Fruit fly (Drosophila melanogaster) whole organism, embryonic: ENCODE measurements around the gene mRpS2.

Source experiments
- Ada2b ChIP-seq: fragments of 200-800 bp; sonication (Bioruptor generic); IDR thresholded peaks from 2 replicates; pipeline ENCODE4 v1.3.6; 2022; ENCODE audit warnings: missing biosample characterization, missing genetic modification characterization
- Atf3 ChIP-seq: fragments of 200-800 bp; sonication (Bioruptor generic); optimal IDR thresholded peaks from 3 replicates; lab custom pipeline; 2016; ENCODE audit warnings: missing biosample characterization, missing genetic modification characterization
- CG10274 ChIP-seq: fragments of 200-800 bp; sonication (Bioruptor generic); optimal IDR thresholded peaks from 3 replicates; lab custom pipeline; 2017; ENCODE audit warnings: missing biosample characterization, mild to moderate bottlenecking, missing genetic modification characterization
- CG12659 ChIP-seq: fragments of 200-800 bp; sonication (Bioruptor generic); optimal IDR thresholded peaks from 3 replicates; lab custom pipeline; 2017; ENCODE audit warnings: mild to moderate bottlenecking, missing biosample characterization, missing genetic modification reagents, missing genetic modification characterization
- CG12769 ChIP-seq: fragments of 200-800 bp; sonication (Bioruptor generic); optimal IDR thresholded peaks from 2 replicates; lab custom pipeline; 2019; ENCODE audit warnings: missing biosample characterization, mild to moderate bottlenecking, missing genetic modification characterization, moderate library complexity
- CG12942 ChIP-seq: fragments of 200-800 bp; sonication (Bioruptor generic); optimal IDR thresholded peaks from 3 replicates; lab custom pipeline; 2016; ENCODE audit warnings: missing biosample characterization, missing genetic modification characterization
- CG1602 ChIP-seq: fragments of 200-800 bp; sonication (Bioruptor generic); optimal IDR thresholded peaks from 3 replicates; lab custom pipeline; 2016; ENCODE audit warnings: missing biosample characterization, missing genetic modification characterization
- CG18011 ChIP-seq: fragments of 200-800 bp; sonication (Bioruptor generic); optimal IDR thresholded peaks from 2 replicates; lab custom pipeline; 2017; ENCODE audit warnings: missing biosample characterization, missing genetic modification characterization, mild to moderate bottlenecking, moderate library complexity, missing genotype
- CG18764 ChIP-seq: fragments of 200-800 bp; sonication (Bioruptor generic); optimal IDR thresholded peaks from 3 replicates; lab custom pipeline; 2016; ENCODE audit warnings: missing biosample characterization, missing genetic modification characterization
- CG2129 ChIP-seq: fragments of 200-800 bp; sonication (Bioruptor generic); IDR thresholded peaks from 2 replicates; pipeline ENCODE4 v1.3.6; 2022; ENCODE audit warnings: missing biosample characterization, missing genetic modification characterization; ENCODE audit not compliant: partially characterized antibody
- CG32532 ChIP-seq: fragments of 200-800 bp; sonication (Bioruptor generic); IDR thresholded peaks from 2 replicates; pipeline ENCODE4 v1.3.6; 2022; ENCODE audit warnings: missing biosample characterization, missing genetic modification characterization
- CG32772 ChIP-seq: fragments of 200-800 bp; sonication (Bioruptor generic); IDR thresholded peaks from 2 replicates; pipeline ENCODE4 v1.3.6; 2022; ENCODE audit warnings: missing biosample characterization, missing genetic modification characterization
- CG34422 ChIP-seq: fragments of 200-800 bp; sonication (Bioruptor generic); IDR thresholded peaks from 3 replicates; pipeline ENCODE4 v1.3.6; 2022; ENCODE audit warnings: missing biosample characterization, missing genetic modification characterization
- CG3995 ChIP-seq: fragments of 200-800 bp; sonication (Bioruptor generic); optimal IDR thresholded peaks from 3 replicates; lab custom pipeline; 2016; ENCODE audit warnings: missing biosample characterization, missing genetic modification characterization
- CG5245 ChIP-seq: fragments of 200-800 bp; sonication (Bioruptor generic); optimal IDR thresholded peaks from 3 replicates; lab custom pipeline; 2016; ENCODE audit warnings: missing biosample characterization, missing genetic modification characterization
- CG6765 ChIP-seq: fragments of 200-800 bp; sonication (Bioruptor generic); optimal IDR thresholded peaks from 3 replicates; lab custom pipeline; 2017; ENCODE audit warnings: missing biosample characterization, mild to moderate bottlenecking, missing genetic modification characterization
- CG8388 ChIP-seq: fragments of 200-800 bp; sonication (Bioruptor generic); optimal IDR thresholded peaks from 2 replicates; lab custom pipeline; 2019; ENCODE audit warnings: missing biosample characterization, mild to moderate bottlenecking, missing genetic modification characterization, moderate library complexity
- CG8924 ChIP-seq: fragments of 200-800 bp; optimal IDR thresholded peaks from 3 replicates; lab custom pipeline; 2019; ENCODE audit warnings: missing biosample characterization, mild to moderate bottlenecking, missing genetic modification characterization, moderate library complexity
- D ChIP-seq, 2 experiments: fragments of 200-800 bp in 1 of 2; fragments of >200 bp in 1 of 2; sonication (Bioruptor generic) in 1 of 2; optimal IDR thresholded peaks; 2 replicates in 1 of 2; 3 replicates in 1 of 2; lab custom pipeline; 2017; ENCODE audit warnings: mild to moderate bottlenecking in 1 of 2, missing biosample characterization in 1 of 2, missing genetic modification characterization in 1 of 2, missing genetic modification reagents in 1 of 2
- HmgD ChIP-seq: fragments of 200-800 bp; sonication (Bioruptor generic); optimal IDR thresholded peaks from 3 replicates; lab custom pipeline; 2016; ENCODE audit warnings: missing biosample characterization, missing genetic modification characterization
- MBD-R2 ChIP-seq: fragments of 200-800 bp; sonication (Bioruptor generic); IDR thresholded peaks from 2 replicates; pipeline ENCODE4 v1.3.6; 2022; ENCODE audit warnings: missing biosample characterization, missing genetic modification characterization
- Meics ChIP-seq: fragments of 200-800 bp; sonication (Bioruptor generic); optimal IDR thresholded peaks from 2 replicates; lab custom pipeline; 2017; ENCODE audit warnings: missing biosample characterization, mild to moderate bottlenecking, missing genetic modification characterization
- Mrtf ChIP-seq: fragments of 200-800 bp; sonication (Bioruptor generic); IDR thresholded peaks from 3 replicates; pipeline ENCODE4 v1.3.6; 2022; ENCODE audit warnings: missing biosample characterization, missing genetic modification characterization
- NfI ChIP-seq: fragments of 200-800 bp; sonication (Bioruptor generic); optimal IDR thresholded peaks from 3 replicates; lab custom pipeline; 2018; ENCODE audit warnings: missing biosample characterization, mild to moderate bottlenecking, missing genetic modification characterization, moderate library complexity
- Ptx1 ChIP-seq: fragments of 200-800 bp; sonication (Bioruptor generic); IDR thresholded peaks from 2 replicates; pipeline ENCODE4 v1.3.6; 2022; ENCODE audit warnings: missing biosample characterization, missing genetic modification characterization
- Rfx ChIP-seq: fragments of 200-800 bp; sonication (Bioruptor generic); IDR thresholded peaks from 2 replicates; pipeline ENCODE4 v1.3.6; 2022; ENCODE audit warnings: missing biosample characterization, missing genetic modification characterization
- Scr ChIP-seq: fragments of 200-800 bp; sonication (Bioruptor generic); IDR thresholded peaks from 2 replicates; pipeline ENCODE4 v1.3.6; 2022; ENCODE audit warnings: missing biosample characterization, missing genetic modification characterization; ENCODE audit not compliant: partially characterized antibody
- Six4 ChIP-seq: fragments of 200-800 bp; sonication (Bioruptor generic); optimal IDR thresholded peaks from 2 replicates; lab custom pipeline; 2016; ENCODE audit warnings: missing biosample characterization, missing genetic modification characterization
- Xrp1 ChIP-seq: fragments of 200-800 bp; sonication (Bioruptor generic); IDR thresholded peaks from 2 replicates; pipeline ENCODE4 v1.3.6; 2022; ENCODE audit warnings: missing biosample characterization, missing genetic modification characterization
- ara ChIP-seq: fragments of 200-800 bp; sonication (Bioruptor generic); IDR thresholded peaks from 2 replicates; pipeline ENCODE4 v1.3.6; 2022; ENCODE audit warnings: missing biosample characterization, missing genetic modification characterization
- az2 ChIP-seq: fragments of 200-800 bp; sonication (Bioruptor generic); optimal IDR thresholded peaks from 3 replicates; lab custom pipeline; 2016; ENCODE audit warnings: missing biosample characterization, missing genetic modification characterization
- cad ChIP-seq: fragments of >200 bp; optimal IDR thresholded peaks from 2 replicates; lab custom pipeline; 2017; ENCODE audit warnings: missing biosample characterization, missing genetic modification characterization
- dan ChIP-seq: fragments of 200-800 bp; sonication (Bioruptor generic); IDR thresholded peaks from 2 replicates; pipeline ENCODE4 v1.3.6; 2022; ENCODE audit warnings: missing biosample characterization, missing genetic modification characterization
- dm ChIP-seq: fragments of 200-800 bp; sonication (Bioruptor generic); optimal IDR thresholded peaks from 3 replicates; lab custom pipeline; 2016; ENCODE audit warnings: missing biosample characterization, missing genetic modification characterization
- ewg ChIP-seq: fragments of 200-800 bp; sonication (Bioruptor generic); optimal IDR thresholded peaks from 3 replicates; lab custom pipeline; 2017; ENCODE audit warnings: mild to moderate bottlenecking, missing biosample characterization, missing genetic modification reagents, missing genetic modification characterization
- exex ChIP-seq: fragments of 200-800 bp; sonication (Bioruptor generic); optimal IDR thresholded peaks from 4 replicates; lab custom pipeline; 2018; ENCODE audit warnings: missing biosample characterization, mild to moderate bottlenecking, missing genetic modification characterization, moderate library complexity
- fd96Cb ChIP-seq: fragments of 200-800 bp; sonication (Bioruptor generic); optimal IDR thresholded peaks from 2 replicates; lab custom pipeline; 2018; ENCODE audit warnings: missing biosample characterization, mild to moderate bottlenecking, missing genetic modification characterization, moderate library complexity
- gce ChIP-seq: fragments of 200-800 bp; sonication (Bioruptor generic); IDR thresholded peaks from 3 replicates; pipeline ENCODE4 v1.3.6; 2022; ENCODE audit warnings: missing biosample characterization, missing genetic modification characterization
- ham ChIP-seq: fragments of 200-800 bp; sonication (Bioruptor generic); IDR thresholded peaks from 2 replicates; pipeline ENCODE4 v1.3.6; 2022; ENCODE audit warnings: missing biosample characterization, missing genetic modification characterization
- inv ChIP-seq: fragments of 200-800 bp; sonication (Bioruptor generic); IDR thresholded peaks from 2 replicates; pipeline ENCODE4 v1.3.6; 2022; ENCODE audit warnings: missing biosample characterization, missing genetic modification characterization; ENCODE audit not compliant: partially characterized antibody
- jumu ChIP-seq: fragments of 200-800 bp; sonication (Bioruptor generic); optimal IDR thresholded peaks from 3 replicates; lab custom pipeline; 2016; ENCODE audit warnings: missing biosample characterization, missing genetic modification characterization
- kay ChIP-seq: fragments of 200-800 bp; sonication (Bioruptor generic); optimal IDR thresholded peaks from 2 replicates; lab custom pipeline; 2016; ENCODE audit warnings: missing biosample characterization, missing genetic modification characterization
- lab ChIP-seq: fragments of 200-800 bp; sonication (Bioruptor generic); optimal IDR thresholded peaks from 3 replicates; lab custom pipeline; 2017; ENCODE audit warnings: missing biosample characterization, missing genetic modification characterization, mild to moderate bottlenecking, moderate library complexity, missing genetic modification reagents
- org-1 ChIP-seq: fragments of 200-800 bp; sonication (Bioruptor generic); optimal IDR thresholded peaks from 2 replicates; lab custom pipeline; 2017; ENCODE audit warnings: missing biosample characterization, missing genetic modification characterization
- schlank ChIP-seq: fragments of 200-800 bp; sonication (Bioruptor generic); optimal IDR thresholded peaks from 2 replicates; lab custom pipeline; 2018; ENCODE audit warnings: missing biosample characterization, mild to moderate bottlenecking, missing genetic modification characterization
- ssp ChIP-seq: fragments of 200-800 bp; sonication (Bioruptor generic); IDR thresholded peaks from 2 replicates; pipeline ENCODE4 v1.3.6; 2022; ENCODE audit warnings: missing biosample characterization, missing genetic modification characterization
- tio ChIP-seq: fragments of 200-800 bp; sonication (Bioruptor generic); optimal IDR thresholded peaks from 2 replicates; lab custom pipeline; 2017; ENCODE audit warnings: missing biosample characterization, missing genetic modification characterization, inconsistent platforms
- trh ChIP-seq: fragments of 200-800 bp; sonication (Bioruptor generic); optimal IDR thresholded peaks from 2 replicates; lab custom pipeline; 2016; ENCODE audit warnings: missing biosample characterization, missing genetic modification characterization
- unc-4 ChIP-seq: fragments of 200-800 bp; sonication (Bioruptor generic); IDR thresholded peaks from 2 replicates; pipeline ENCODE4 v1.3.6; 2022; ENCODE audit warnings: missing biosample characterization, missing genetic modification characterization; ENCODE audit not compliant: partially characterized antibody

mRpS2 gene

DNA sequence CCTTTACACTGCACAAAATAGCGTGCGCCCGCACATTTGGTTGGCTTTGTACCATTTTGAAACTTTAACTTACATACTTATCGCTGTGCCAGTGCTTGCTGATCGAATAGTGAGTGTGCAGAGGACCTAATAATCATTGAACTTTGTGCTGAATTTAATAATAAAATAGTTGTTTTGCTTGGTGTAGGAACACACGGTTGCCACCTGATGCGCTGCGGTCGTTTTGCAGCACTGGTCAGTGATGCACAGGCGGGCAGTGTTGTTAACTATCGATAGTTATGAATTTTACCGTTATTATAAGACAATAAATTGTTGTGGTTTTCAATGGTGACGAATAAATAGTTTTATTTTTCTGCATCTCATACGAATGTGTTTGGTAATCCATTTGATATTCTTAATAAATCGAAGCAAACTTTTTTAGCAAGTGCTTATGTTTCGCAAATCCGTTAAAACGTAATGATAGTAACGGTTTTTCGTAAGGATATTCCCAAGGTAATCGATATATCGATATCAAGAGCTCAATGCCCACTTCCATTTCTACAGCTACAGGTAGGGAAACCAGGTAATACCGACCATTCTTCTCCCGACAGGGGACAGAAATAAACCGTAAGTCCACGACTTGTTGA, 12.3 kb downstream of the mRpS2 start, which contains the start of the genes tank and CG12194 (continued):
- TF ChIP-seq CG6765 (GFP tag; lab: Kevin White, UChicago) = peak; percentile 95
- TF ChIP-seq HmgD (GFP tag; lab: Kevin White, UChicago) = peak; percentile 99
- peak; percentile 72 for TF ChIP-seq CG3995 (GFP tag; lab: Kevin White, UChicago)
- peak; percentile 99 for TF ChIP-seq Meics (GFP tag; lab: Kevin White, UChicago)
- peak; percentile 99 for TF ChIP-seq ewg (GFP tag; lab: Kevin White, UChicago)
- TF ChIP-seq ara (GFP tag; lab: Robert Waterston, UW) = peak; percentile 99
- peak; percentile 99 for TF ChIP-seq Mrtf (GFP tag; lab: Robert Waterston, UW)
- TF ChIP-seq CG32772 (GFP tag; lab: Robert Waterston, UW) = peak; percentile 100
- peak; percentile 99 for TF ChIP-seq CG32532 (GFP tag; lab: Robert Waterston, UW)
- TF ChIP-seq Scr (GFP tag; lab: Robert Waterston, UW) = peak; percentile 83
- peak; percentile 93 for TF ChIP-seq CG18011 (GFP tag; lab: Kevin White, UChicago)
- TF ChIP-seq lab (GFP tag; lab: Kevin White, UChicago) = peak; percentile 99
- peak; percentile 99 for TF ChIP-seq jumu
- TF ChIP-seq trh (GFP tag; lab: Kevin White, UChicago) = peak; percentile 98
- TF ChIP-seq NfI (GFP tag; lab: Kevin White, UChicago) = peak; percentile 99
- peak; percentile 97 for TF ChIP-seq schlank
- no peak for TF ChIP-seq cad (GFP tag; lab: Kevin White, UChicago)
- peak; percentile 95 for TF ChIP-seq ssp (GFP tag; lab: Robert Waterston, UW)
- peak; percentile 99 for TF ChIP-seq org-1 (GFP tag; lab: Kevin White, UChicago)
- peak; percentile 99 for TF ChIP-seq Atf3 (GFP tag; lab: Kevin White, UChicago)
- peak; percentile 72 for TF ChIP-seq inv
- TF ChIP-seq CG12659 (GFP tag; lab: Kevin White, UChicago) = peak; percentile 99
- peak; percentile 99 for TF ChIP-seq gce (GFP tag; lab: Robert Waterston, UW)
- TF ChIP-seq dan (GFP tag; lab: Robert Waterston, UW) = peak; percentile 97
- peak; percentile 85 for TF ChIP-seq exex
- peak; percentile 93 for TF ChIP-seq CG10274 (GFP tag; lab: Kevin White, UChicago)
- peak; percentile 100 for TF ChIP-seq Rfx (GFP tag; lab: Robert Waterston, UW)
- peak; percentile 100 for TF ChIP-seq CG34422 (GFP tag; lab: Robert Waterston, UW)
- TF ChIP-seq az2 (GFP tag; lab: Kevin White, UChicago) = peak; percentile 100
- peak; percentile 98 for TF ChIP-seq kay (GFP tag; lab: Kevin White, UChicago)
- peak; percentile 99 for TF ChIP-seq Ada2b
- peak; percentile 100 for TF ChIP-seq CG12769 (tag; lab: Kevin White, UChicago)
- TF ChIP-seq Xrp1 = peak; percentile 100
- TF ChIP-seq CG8924 (tag; lab: Kevin White, UChicago) = peak; percentile 98
- TF ChIP-seq D (optimal IDR thresholded peaks at IDR 0.05; lab: Kevin White, UChicago) = no peak
- peak; percentile 98 for TF ChIP-seq D (GFP tag; optimal IDR thresholded peaks at IDR 0.05; lab: Kevin White, UChicago)
- peak; percentile 33; the same call in 1 of the 2 replicates for TF ChIP-seq CG2129 (GFP tag; lab: Robert Waterston, UW)
- TF ChIP-seq ham = peak; percentile 97
- TF ChIP-seq Ptx1 (GFP tag; lab: Robert Waterston, UW) = peak; percentile 100
- peak; percentile 79 for TF ChIP-seq unc-4 (GFP tag; lab: Robert Waterston, UW)
- TF ChIP-seq MBD-R2 (GFP tag; lab: Robert Waterston, UW) = peak; percentile 99
- TF ChIP-seq CG1602 (GFP tag; lab: Kevin White, UChicago) = peak; percentile 99
- peak; percentile 99 for TF ChIP-seq fd96Cb (tag; lab: Kevin White, UChicago)
- peak; percentile 98 for TF ChIP-seq CG8388 (GFP tag; lab: Kevin White, UChicago)
- peak; percentile 98 for TF ChIP-seq dm (GFP tag; lab: Kevin White, UChicago)
- peak; percentile 99 for TF ChIP-seq CG12942
- peak; percentile 99 for TF ChIP-seq Six4
- TF ChIP-seq CG18764 (GFP tag; lab: Kevin White, UChicago) = peak; percentile 98
- peak; percentile 99 for TF ChIP-seq CG5245
- TF ChIP-seq tio (GFP tag; lab: Kevin White, UChicago) = peak; percentile 99
